Fruit fly (Drosophila melanogaster) ovary, adult (tissue): ENCODE data around the gene PpD3.

Source experiments
- CG17801 ChIP-seq: fragments of 200-800 bp; optimal IDR thresholded peaks from 2 replicates; lab custom pipeline; 2019; ENCODE audit warnings: missing biosample characterization, mild to moderate bottlenecking, missing genetic modification characterization, moderate library complexity; ENCODE audit not compliant: partially characterized antibody

Gene PpD3

dm6 chr3R:9740713-9741112, 7.0 kb upstream of the PpD3 start, which contains the start of gene Pnn:
TSS of gene Pnn (plus strand) at chr3R:9740899.
- peak; percentile 20 for TF ChIP-seq CG17801

- no peak for TF ChIP-seq CG17801
Observed at dm6 chr3R:9743217-9743616, 4.5 kb upstream of the PpD3 start, which contains the start of gene CG31415. TSS of gene CG31415 (plus strand) at chr3R:9743517.

dm6 chr3R:9743995-9744394, 3.7 kb upstream of the PpD3 start:
- no peak for TF ChIP-seq CG17801

dm6 chr3R:9745442-9745841, 2.2 kb upstream of the PpD3 start:
- TF ChIP-seq CG17801: no peak

dm6 chr3R:9746267-9746666, 1.4 kb upstream of the PpD3 start, which contains the start of gene CG34409:
TSS of gene CG34409 (minus strand) at chr3R:9746367.
- no peak for TF ChIP-seq CG17801

- peak; percentile 80 for TF ChIP-seq CG17801
Observed at dm6 chr3R:9747272-9747874, 302 bp upstream of the PpD3 start, which contains the start of gene CG12948. TSS of gene CG12948 (minus strand) at chr3R:9747744.

dm6 chr3R:9747900-9748663, 407 bp downstream of the PpD3 start:
- no peak for TF ChIP-seq CG17801

- no peak for TF ChIP-seq CG17801
Observed at dm6 chr3R:9754487-9754886, 6.8 kb downstream of the PpD3 start, which contains the start of gene Tti1. TSS of gene Tti1 (minus strand) at chr3R:9754686.

- no peak for TF ChIP-seq CG17801
Observed at dm6 chr3R:9756187-9756586, 8.5 kb downstream of the PpD3 start, which contains the start of the genes Alg12 and Rpt3R. TSS of gene Alg12 (plus strand) at chr3R:9756491. TSS of gene Rpt3R (minus strand) at chr3R:9756510.

dm6 chr3R:9759360-9760191, 11.9 kb downstream of the PpD3 start, which contains the start of gene Mpi:
TSS of gene Mpi (plus strand) at chr3R:9759622.
- TF ChIP-seq CG17801: peak; percentile 72

- TF ChIP-seq CG17801: no peak
Observed at dm6 chr3R:9762955-9763931, 15.6 kb downstream of the PpD3 start, which contains the start of the genes Snap24 and CG8478. TSS of gene Snap24 (minus strand) at chr3R:9763150. TSS of gene CG8478 (plus strand) at chr3R:9763650.

- TF ChIP-seq CG17801: peak; percentile 29
Observed at dm6 chr3R:9767620-9768592, 20.2 kb downstream of the PpD3 start, which contains the start of gene Naa80. TSS of gene Naa80 (plus strand) at chr3R:9767834.

- TF ChIP-seq CG17801: no peak
Observed at dm6 chr3R:9768884-9769283, 21.2 kb downstream of the PpD3 start, which contains the start of gene MED6. TSS of gene MED6 (minus strand) at chr3R:9768984.

- TF ChIP-seq CG17801: no peak
Observed at dm6 chr3R:9770127-9770526, 22.5 kb downstream of the PpD3 start.
